Fruit fly (Drosophila melanogaster) whole organism, embryonic: Measurements from ENCODE around the gene CG2021.

Experiments
- CG11398 ChIP-seq: fragments of 200-800 bp; sonication (Bioruptor generic); optimal IDR thresholded peaks from 2 replicates; lab custom pipeline; 2016; ENCODE audit warnings: missing biosample characterization, missing genetic modification characterization
- CG13624 ChIP-seq: fragments of 200-800 bp; sonication (Bioruptor generic); optimal IDR thresholded peaks from 2 replicates; lab custom pipeline; 2016; ENCODE audit warnings: missing biosample characterization, missing genetic modification characterization
- CG14050 ChIP-seq: fragments of 200-800 bp; sonication (Bioruptor generic); IDR thresholded peaks from 3 replicates; pipeline ENCODE4 v1.3.6; 2022; ENCODE audit warnings: missing biosample characterization, missing genetic modification characterization
- CG14710 ChIP-seq: fragments of 200-800 bp; sonication (Bioruptor generic); optimal IDR thresholded peaks from 3 replicates; lab custom pipeline; 2019; ENCODE audit warnings: missing biosample characterization, mild to moderate bottlenecking, missing genetic modification characterization, moderate library complexity
- CG14965 ChIP-seq: fragments of 200-800 bp; sonication (Bioruptor generic); optimal IDR thresholded peaks from 2 replicates; lab custom pipeline; 2016; ENCODE audit warnings: missing biosample characterization, missing genetic modification characterization, borderline replicate concordance
- CG16779 ChIP-seq: fragments of 200-800 bp; sonication (Bioruptor generic); IDR thresholded peaks from 2 replicates; pipeline ENCODE4 v1.3.6; 2022; ENCODE audit warnings: missing biosample characterization, missing genetic modification characterization
- CG17385 ChIP-seq: fragments of 200-800 bp; sonication (Bioruptor generic); optimal IDR thresholded peaks from 3 replicates; lab custom pipeline; 2018; ENCODE audit warnings: missing biosample characterization, mild to moderate bottlenecking, missing genetic modification characterization
- CG2129 ChIP-seq: fragments of 200-800 bp; sonication (Bioruptor generic); IDR thresholded peaks from 2 replicates; pipeline ENCODE4 v1.3.6; 2022; ENCODE audit warnings: missing biosample characterization, missing genetic modification characterization; ENCODE audit not compliant: partially characterized antibody
- CG30020 ChIP-seq: fragments of 200-800 bp; optimal IDR thresholded peaks from 2 replicates; lab custom pipeline; 2019; ENCODE audit warnings: missing biosample characterization, mild to moderate bottlenecking, missing genetic modification characterization, moderate library complexity
- CG34376 ChIP-seq: fragments of 200-800 bp; sonication (Bioruptor generic); optimal IDR thresholded peaks from 2 replicates; lab custom pipeline; 2018; ENCODE audit warnings: missing biosample characterization, mild to moderate bottlenecking, missing genetic modification characterization
- CG34422 ChIP-seq: fragments of 200-800 bp; sonication (Bioruptor generic); IDR thresholded peaks from 3 replicates; pipeline ENCODE4 v1.3.6; 2022; ENCODE audit warnings: missing biosample characterization, missing genetic modification characterization
- CG4424 ChIP-seq: fragments of 200-800 bp; sonication (Bioruptor generic); optimal IDR thresholded peaks from 3 replicates; lab custom pipeline; 2016; ENCODE audit warnings: missing biosample characterization, missing genetic modification characterization
- CG4730 ChIP-seq: fragments of 200-800 bp; sonication (Bioruptor generic); IDR thresholded peaks from 2 replicates; pipeline ENCODE4 v1.3.6; 2022; ENCODE audit warnings: missing biosample characterization, missing genetic modification characterization
- CG7271 ChIP-seq: fragments of 200-800 bp; sonication (Bioruptor generic); optimal IDR thresholded peaks from 2 replicates; lab custom pipeline; 2018; ENCODE audit warnings: missing biosample characterization, mild to moderate bottlenecking, missing genetic modification characterization, moderate library complexity
- CG7745 ChIP-seq: fragments of 200-800 bp; sonication (Bioruptor generic); optimal IDR thresholded peaks from 2 replicates; lab custom pipeline; 2018; ENCODE audit warnings: missing biosample characterization, mild to moderate bottlenecking, missing genetic modification characterization, moderate library complexity
- CG7963 ChIP-seq: fragments of 200-800 bp; sonication (Bioruptor generic); IDR thresholded peaks from 3 replicates; pipeline ENCODE4 v1.3.6; 2022; ENCODE audit warnings: missing biosample characterization, missing genetic modification characterization; ENCODE audit not compliant: partially characterized antibody
- CG9797 ChIP-seq: fragments of 200-800 bp; sonication (Bioruptor generic); optimal IDR thresholded peaks from 3 replicates; lab custom pipeline; 2018; ENCODE audit warnings: missing biosample characterization, mild to moderate bottlenecking, missing genetic modification characterization
- CG9932 ChIP-seq: fragments of 200-800 bp; sonication (Bioruptor generic); IDR thresholded peaks from 2 replicates; pipeline ENCODE4 v1.3.6; 2022; ENCODE audit warnings: missing biosample characterization, missing genetic modification characterization
- D ChIP-seq, 2 experiments: fragments of 200-800 bp in 1 of 2; fragments of >200 bp in 1 of 2; sonication (Bioruptor generic) in 1 of 2; optimal IDR thresholded peaks; 2 replicates in 1 of 2; 3 replicates in 1 of 2; lab custom pipeline; 2017; ENCODE audit warnings: mild to moderate bottlenecking in 1 of 2, missing biosample characterization in 1 of 2, missing genetic modification characterization in 1 of 2, missing genetic modification reagents in 1 of 2
- D19A ChIP-seq: fragments of 200-800 bp; optimal IDR thresholded peaks from 3 replicates; lab custom pipeline; 2019; ENCODE audit warnings: missing biosample characterization, mild to moderate bottlenecking, missing genetic modification characterization, moderate library complexity
- Dfd ChIP-seq, 2 experiments: fragments of >200 bp; optimal IDR thresholded peaks; 2 replicates each; lab custom pipeline; 2017; ENCODE audit warnings: missing biosample characterization in 2 of 2, missing genetic modification characterization in 2 of 2
- Doc2 ChIP-seq: fragments of 200-800 bp; sonication (Bioruptor generic); IDR thresholded peaks from 2 replicates; pipeline ENCODE4 v1.3.6; 2022; ENCODE audit warnings: missing biosample characterization, missing genetic modification characterization
- Dp ChIP-seq: fragments of 200-800 bp; sonication (Bioruptor generic); optimal IDR thresholded peaks from 2 replicates; lab custom pipeline; 2018; ENCODE audit warnings: missing biosample characterization, mild to moderate bottlenecking, missing genetic modification characterization, moderate library complexity
- Fer2 ChIP-seq: fragments of 200-800 bp; sonication (Bioruptor generic); optimal IDR thresholded peaks from 2 replicates; lab custom pipeline; 2018; ENCODE audit warnings: missing biosample characterization, mild to moderate bottlenecking, missing genetic modification characterization, moderate library complexity
- Hand ChIP-seq: fragments of 200-800 bp; sonication (Bioruptor generic); optimal IDR thresholded peaks from 2 replicates; lab custom pipeline; 2017; ENCODE audit warnings: mild to moderate bottlenecking, missing biosample characterization, missing genetic modification reagents, missing genetic modification characterization
- Mad ChIP-seq: fragments of 200-800 bp; sonication (Bioruptor generic); optimal IDR thresholded peaks from 2 replicates; lab custom pipeline; 2016; ENCODE audit warnings: missing biosample characterization, missing genetic modification characterization
- Mes4 ChIP-seq: fragments of 200-800 bp; sonication (Bioruptor generic); optimal IDR thresholded peaks from 2 replicates; lab custom pipeline; 2016; ENCODE audit warnings: missing biosample characterization, missing genetic modification characterization
- Mrtf ChIP-seq: fragments of 200-800 bp; sonication (Bioruptor generic); IDR thresholded peaks from 3 replicates; pipeline ENCODE4 v1.3.6; 2022; ENCODE audit warnings: missing biosample characterization, missing genetic modification characterization
- Nf-YA ChIP-seq: fragments of 200-800 bp; sonication (Bioruptor generic); IDR thresholded peaks from 2 replicates; pipeline ENCODE4 v1.3.6; 2022; ENCODE audit warnings: missing biosample characterization, missing genetic modification characterization
- Oaz ChIP-seq: fragments of 200-800 bp; sonication (Bioruptor generic); IDR thresholded peaks from 2 replicates; pipeline ENCODE4 v1.3.6; 2022; ENCODE audit warnings: missing biosample characterization, missing genetic modification characterization
- Pdp1 ChIP-seq, 2 experiments: fragments of 200-800 bp; sonication (Bioruptor generic); optimal IDR thresholded peaks; 3 replicates each; lab custom pipeline; 2016; ENCODE audit warnings: missing biosample characterization in 2 of 2, missing genetic modification characterization in 2 of 2, mild to moderate bottlenecking in 1 of 2, moderate library complexity in 1 of 2
- Sin3A ChIP-seq: fragments of >200 bp; optimal IDR thresholded peaks from 2 replicates; lab custom pipeline; 2018
- Sry-β ChIP-seq: fragments of 200-800 bp; sonication (Bioruptor generic); optimal IDR thresholded peaks from 2 replicates; lab custom pipeline; 2018; ENCODE audit warnings: missing biosample characterization, mild to moderate bottlenecking, missing genetic modification characterization, moderate library complexity
- cato ChIP-seq: fragments of 200-800 bp; sonication (Bioruptor generic); optimal IDR thresholded peaks from 2 replicates; lab custom pipeline; 2016; ENCODE audit warnings: missing biosample characterization, missing genetic modification characterization, borderline replicate concordance
- cg ChIP-seq: fragments of 200-800 bp; sonication (Bioruptor generic); optimal IDR thresholded peaks from 3 replicates; lab custom pipeline; 2019; ENCODE audit warnings: missing biosample characterization, mild to moderate bottlenecking, missing genetic modification characterization, moderate library complexity
- chn ChIP-seq: fragments of 200-800 bp; sonication (Bioruptor generic); optimal IDR thresholded peaks from 2 replicates; lab custom pipeline; 2016; ENCODE audit warnings: missing biosample characterization, missing genetic modification characterization
- disco-r ChIP-seq: fragments of 200-800 bp; sonication (Bioruptor generic); optimal IDR thresholded peaks from 2 replicates; lab custom pipeline; 2016; ENCODE audit warnings: missing biosample characterization, missing genetic modification characterization
- fu2 ChIP-seq: fragments of 200-800 bp; sonication (Bioruptor generic); optimal IDR thresholded peaks from 2 replicates; lab custom pipeline; 2016; ENCODE audit warnings: missing biosample characterization, missing genetic modification characterization
- gcm ChIP-seq: fragments of 200-800 bp; sonication (Bioruptor generic); optimal IDR thresholded peaks from 2 replicates; lab custom pipeline; 2019; ENCODE audit warnings: missing biosample characterization, mild to moderate bottlenecking, missing genetic modification characterization, moderate library complexity
- gcm2 ChIP-seq: fragments of 200-800 bp; sonication (Bioruptor generic); optimal IDR thresholded peaks from 2 replicates; lab custom pipeline; 2016; ENCODE audit warnings: missing biosample characterization, missing genetic modification characterization
- jigr1 ChIP-seq: fragments of 200-800 bp; sonication (Bioruptor generic); IDR thresholded peaks from 3 replicates; pipeline ENCODE4 v1.3.6; 2022; ENCODE audit warnings: missing biosample characterization, missing genetic modification characterization
- oc ChIP-seq: fragments of 200-800 bp; sonication (Bioruptor generic); optimal IDR thresholded peaks from 2 replicates; lab custom pipeline; 2018; ENCODE audit warnings: missing biosample characterization, mild to moderate bottlenecking, missing genetic modification characterization, moderate library complexity
- shn ChIP-seq: fragments of 200-800 bp; sonication (Bioruptor generic); optimal IDR thresholded peaks from 3 replicates; lab custom pipeline; 2016; ENCODE audit warnings: missing biosample characterization, missing genetic modification characterization
- slbo ChIP-seq: fragments of 200-800 bp; sonication (Bioruptor generic); IDR thresholded peaks from 2 replicates; pipeline ENCODE4 v1.3.6; 2022; ENCODE audit warnings: missing biosample characterization, missing genetic modification characterization
- tll ChIP-seq, 2 experiments: fragments of 200-800 bp in 1 of 2; fragments of >200 bp in 1 of 2; sonication (Bioruptor generic) in 1 of 2; optimal IDR thresholded peaks; 2 replicates each; lab custom pipeline; 2017 to 2019; ENCODE audit warnings: missing biosample characterization in 2 of 2, missing genetic modification characterization in 2 of 2, mild to moderate bottlenecking in 1 of 2, moderate library complexity in 1 of 2
- trh ChIP-seq: fragments of 200-800 bp; sonication (Bioruptor generic); optimal IDR thresholded peaks from 2 replicates; lab custom pipeline; 2016; ENCODE audit warnings: missing biosample characterization, missing genetic modification characterization
- unc-4 ChIP-seq: fragments of 200-800 bp; sonication (Bioruptor generic); IDR thresholded peaks from 2 replicates; pipeline ENCODE4 v1.3.6; 2022; ENCODE audit warnings: missing biosample characterization, missing genetic modification characterization; ENCODE audit not compliant: partially characterized antibody
- vvl ChIP-seq: fragments of 200-800 bp; sonication (Bioruptor generic); IDR thresholded peaks from 2 replicates; pipeline ENCODE4 v1.3.6; 2022; ENCODE audit warnings: missing biosample characterization, missing genetic modification characterization

CG2021 gene

DNA sequence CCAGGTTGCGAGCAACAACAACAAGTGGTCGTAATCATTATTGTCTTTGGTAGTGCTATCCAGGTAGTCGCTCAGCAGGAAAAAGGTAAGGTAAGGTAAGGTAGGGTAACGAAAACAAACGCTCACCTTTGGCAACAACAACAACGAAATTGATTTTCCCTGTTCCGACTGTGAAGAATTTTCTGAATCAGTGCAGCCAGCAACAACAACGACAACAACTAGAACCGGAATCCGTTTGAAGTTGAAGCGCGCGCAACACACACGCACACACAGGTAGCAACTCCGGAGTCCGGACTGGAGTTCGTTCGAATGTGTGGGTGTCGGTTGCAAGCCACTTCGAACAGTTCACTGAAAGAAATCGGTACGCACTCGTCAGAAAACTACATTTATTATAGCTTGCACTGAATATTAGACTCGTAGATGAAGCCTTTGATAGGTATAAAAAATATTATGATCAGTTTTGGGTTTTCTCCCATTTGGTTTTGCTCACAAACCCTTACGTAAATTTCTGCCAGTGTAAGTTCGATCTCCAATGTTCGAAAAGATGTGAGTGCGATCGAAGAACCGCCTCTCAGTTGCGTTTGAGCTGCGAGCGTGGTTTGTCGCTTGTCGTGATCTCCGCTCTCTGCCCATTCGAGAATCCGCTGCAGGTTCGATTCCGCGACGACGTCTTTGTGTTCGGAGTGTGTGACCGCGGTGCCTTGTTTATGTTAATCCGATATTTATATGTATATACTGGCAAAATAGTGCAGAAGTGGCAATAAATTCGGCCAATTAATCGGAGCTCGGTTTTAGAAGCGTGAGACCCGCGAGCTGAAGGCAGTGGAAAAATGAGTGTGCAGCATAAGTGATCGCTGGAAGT, 30.6 kb downstream of the CG2021 start, which contains the start of gene CG13921 (continued):
- no peak for TF ChIP-seq CG7963
- TF ChIP-seq CG14050: peak; percentile 98
- TF ChIP-seq Pdp1 (GFP tag; optimal IDR thresholded peaks at IDR 0.05; lab: Kevin White, UChicago): peak; percentile 99 to 100
- peak; percentile 99 for TF ChIP-seq slbo (GFP tag; lab: Robert Waterston, UW)
- peak; percentile 99 for TF ChIP-seq cato
- TF ChIP-seq Dfd (GFP tag; optimal IDR thresholded peaks at IDR 0.05; lab: Kevin White, UChicago): no peak
- peak; percentile 95 for TF ChIP-seq Fer2 (tag; lab: Kevin White, UChicago)
- peak; percentile 21 for TF ChIP-seq Dp (GFP tag; lab: Kevin White, UChicago)
- TF ChIP-seq Mad: peak; percentile 99
- TF ChIP-seq Oaz (GFP tag; lab: Robert Waterston, UW): peak; percentile 97
- peak; percentile 100 for TF ChIP-seq CG4424 (GFP tag; lab: Kevin White, UChicago)
- TF ChIP-seq tll (GFP tag; optimal IDR thresholded peaks at IDR 0.05; lab: Kevin White, UChicago): peak in 1 of 2 experiments; percentile 94
- peak; percentile 93 for TF ChIP-seq CG34376
- peak; percentile 98 for TF ChIP-seq gcm (GFP tag; lab: Kevin White, UChicago)
- TF ChIP-seq CG16779 (GFP tag; lab: Robert Waterston, UW): peak; percentile 97
- peak; percentile 86 for TF ChIP-seq cg
- TF ChIP-seq CG13624: peak; percentile 99
- peak; percentile 18 for TF ChIP-seq D (optimal IDR thresholded peaks at IDR 0.05; lab: Kevin White, UChicago)
- TF ChIP-seq D (GFP tag; optimal IDR thresholded peaks at IDR 0.05; lab: Kevin White, UChicago): peak; percentile 100
- TF ChIP-seq chn (GFP tag; lab: Kevin White, UChicago): peak; percentile 100
- TF ChIP-seq Sin3A (lab: Kevin White, UChicago): no peak
- peak; percentile 98 for TF ChIP-seq Mes4 (GFP tag; lab: Kevin White, UChicago)
- TF ChIP-seq disco-r (GFP tag; lab: Kevin White, UChicago): peak; percentile 98
- TF ChIP-seq Nf-YA: peak; percentile 98
- TF ChIP-seq shn (GFP tag; lab: Kevin White, UChicago): peak; percentile 98
- peak; percentile 87 for TF ChIP-seq Hand (GFP tag; lab: Kevin White, UChicago)
- peak; percentile 99 for TF ChIP-seq CG14710
- peak; percentile 98 for TF ChIP-seq Mrtf
- TF ChIP-seq vvl (GFP tag; lab: Robert Waterston, UW): peak; percentile 100
- TF ChIP-seq D19A (tag; lab: Kevin White, UChicago): peak; percentile 97
- TF ChIP-seq CG11398 (GFP tag; lab: Kevin White, UChicago): peak; percentile 98
- TF ChIP-seq CG17385 (GFP tag; lab: Kevin White, UChicago): peak; percentile 94
- TF ChIP-seq Doc2 (GFP tag; lab: Robert Waterston, UW): peak; percentile 95
- no peak for TF ChIP-seq unc-4 (GFP tag; lab: Robert Waterston, UW)
- peak; percentile 92 for TF ChIP-seq CG7745 (tag; lab: Kevin White, UChicago)
- TF ChIP-seq CG7271: peak; percentile 99
- TF ChIP-seq Sry-β (GFP tag; lab: Kevin White, UChicago): peak; percentile 77
- peak; percentile 98 for TF ChIP-seq jigr1
- TF ChIP-seq CG34422: peak; percentile 99
- peak; percentile 99 for TF ChIP-seq CG9932 (GFP tag; lab: Robert Waterston, UW)
- TF ChIP-seq oc (tag; lab: Kevin White, UChicago): peak; percentile 99
- peak; percentile 97 for TF ChIP-seq fu2 (GFP tag; lab: Kevin White, UChicago)
- TF ChIP-seq CG14965: peak; percentile 93
- peak; percentile 98 for TF ChIP-seq gcm2 (GFP tag; lab: Kevin White, UChicago)
- TF ChIP-seq CG30020 (tag; lab: Kevin White, UChicago): peak; percentile 87
- TF ChIP-seq CG2129 (GFP tag; lab: Robert Waterston, UW): no peak
- TF ChIP-seq CG9797: peak; percentile 73
- peak; percentile 97 for TF ChIP-seq trh (GFP tag; lab: Kevin White, UChicago)
- peak; percentile 99 for TF ChIP-seq CG4730 (GFP tag; lab: Robert Waterston, UW)
